Worm (Caenorhabditis elegans) whole organism, L1 larva: ENCODE measurements around the gene Y37A1A.3.
"Not testable (repeated sequence)": the region's sequence is repeated elsewhere in the genome, so short reads cannot be mapped to it uniquely, and the experiment has no call there.

Source experiments
- C34B4.2 ChIP-seq: sonication (generic microtip); optimal IDR thresholded peaks from 2 replicates; lab custom pipeline; 2017; ENCODE audit warnings: mild to moderate bottlenecking, missing genetic modification characterization, missing compliant biosample characterization
- alr-1 ChIP-seq: fragments of 200-800 bp; sonication (Bioruptor generic); optimal IDR thresholded peaks from 2 replicates; lab custom pipeline; 2018; ENCODE audit warnings: borderline replicate concordance, mild to moderate bottlenecking, missing genetic modification characterization, missing compliant biosample characterization
- aly-2 ChIP-seq: fragments of 150-350 bp; optimal IDR thresholded peaks from 2 replicates; lab custom pipeline; 2014; ENCODE audit warnings: missing biosample characterization, missing genetic modification characterization
- zip-4 ChIP-seq: fragments of 200-800 bp; sonication (Bioruptor generic); optimal IDR thresholded peaks from 2 replicates; lab custom pipeline; 2018; ENCODE audit warnings: mild to moderate bottlenecking, missing genetic modification characterization, moderate library complexity, missing compliant biosample characterization

DNA sequence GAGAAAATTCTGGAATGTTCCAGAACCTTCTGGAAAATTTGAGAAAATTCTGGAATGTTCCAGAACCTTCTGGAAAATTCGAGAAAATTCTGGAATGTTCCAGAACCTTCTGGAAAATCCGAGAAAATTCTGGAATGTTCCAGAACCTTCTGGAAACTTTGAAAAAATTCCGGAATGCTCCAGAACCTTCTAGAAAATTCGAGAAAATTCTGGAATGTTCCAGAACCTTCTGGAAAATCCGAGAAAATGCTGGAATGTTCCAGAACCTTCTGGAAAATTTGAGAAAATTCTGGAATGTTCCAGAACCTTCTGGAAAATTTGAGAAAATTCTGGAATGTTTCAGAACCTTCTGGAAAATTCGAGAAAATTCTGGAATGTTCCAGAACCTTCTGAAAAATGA is 40.7 kb downstream of the Y37A1A.3 start:
- not testable (repeated sequence) for TF ChIP-seq zip-4 (GFP tag; lab: Kevin White, UChicago); C34B4.2 (tag; lab: Kevin White, UChicago); aly-2 (tag; lab: Kevin White, UChicago); alr-1 (tag; lab: Kevin White, UChicago)
